Comparison of ENCODE assay signal across 1 fruit fly cellular context in genomic region chr3L:20730323-20731238, dm6.
TF ChIP-seq lines count a peak whose summit lies in the region.

TSS of gene CG13252 (plus strand) at chr3L:20730591.

TF ChIP-seq in whole organism, embryonic, 481 proteins besides CTCF, POLR2A, EP300 and RAD21 (continued from another document and continues in another):
- TF ChIP-seq CrebB (tag; optimal IDR thresholded peaks at IDR 0.05; lab: Kevin White, UChicago): peak; percentile 10
- TF ChIP-seq Rfx (GFP tag; IDR thresholded peaks at IDR 0.05; lab: Robert Waterston, UW): peak; percentile 39; the same call in 1 of the 2 replicates
- peak; percentile 95; the same call in 3 of the 4 replicates for TF ChIP-seq chinmo (GFP tag; IDR thresholded peaks at IDR 0.05; lab: Robert Waterston, UW; ENCODE audit: partially characterized antibody)
- TF ChIP-seq CG13123 (GFP tag; optimal IDR thresholded peaks at IDR 0.05; lab: Kevin White, UChicago): no peak
- TF ChIP-seq CG1233 (GFP tag; optimal IDR thresholded peaks at IDR 0.05; lab: Kevin White, UChicago): peak; percentile 24
- TF ChIP-seq CG6813 (GFP tag; optimal IDR thresholded peaks at IDR 0.05; lab: Kevin White, UChicago): peak; percentile 31
- TF ChIP-seq lbe (GFP tag; optimal IDR thresholded peaks at IDR 0.05; lab: Kevin White, UChicago): peak; percentile 66
- peak; percentile 45 for TF ChIP-seq CoRest (tag; optimal IDR thresholded peaks at IDR 0.05; lab: Kevin White, UChicago)
- TF ChIP-seq oc (tag; optimal IDR thresholded peaks at IDR 0.05; lab: Kevin White, UChicago): peak; percentile 32
- TF ChIP-seq CG10209 (GFP tag; optimal IDR thresholded peaks at IDR 0.05; lab: Kevin White, UChicago): peak; percentile 20
- no peak for TF ChIP-seq tio (GFP tag; optimal IDR thresholded peaks at IDR 0.05; lab: Kevin White, UChicago)
- peak; percentile 42; the same call in 1 of the 2 replicates for TF ChIP-seq CG14441 (GFP tag; IDR thresholded peaks at IDR 0.05; lab: Robert Waterston, UW)
- peak; percentile 62 for TF ChIP-seq CG17912 (GFP tag; optimal IDR thresholded peaks at IDR 0.05; lab: Kevin White, UChicago)
- TF ChIP-seq phol (tag; optimal IDR thresholded peaks at IDR 0.05; lab: Kevin White, UChicago): peak; percentile 20
- TF ChIP-seq eyg (GFP tag; optimal IDR thresholded peaks at IDR 0.05; lab: Kevin White, UChicago): no peak
- TF ChIP-seq stc (GFP tag; IDR thresholded peaks at IDR 0.05; lab: Robert Waterston, UW): 0 out of 2 replicates have a peak, but pooled peaks have one; percentile 21
- TF ChIP-seq Dll (GFP tag; IDR thresholded peaks at IDR 0.05; lab: Robert Waterston, UW; ENCODE audit: partially characterized antibody): peak; percentile 50; the same call in 2 of the 4 replicates
- TF ChIP-seq Atf6 (GFP tag; IDR thresholded peaks at IDR 0.05; lab: Robert Waterston, UW): peak; percentile 57; the same call in 1 of the 2 replicates
- 0 out of 3 replicates have a peak, but pooled peaks have one; percentile 54 for TF ChIP-seq z (GFP tag; IDR thresholded peaks at IDR 0.05; lab: Robert Waterston, UW)
- peak; percentile 39 for TF ChIP-seq yki (optimal IDR thresholded peaks at IDR 0.05; lab: Kevin White, UChicago)
- no peak for TF ChIP-seq ro (GFP tag; IDR thresholded peaks at IDR 0.05; lab: Robert Waterston, UW)
- no peak for TF ChIP-seq CG18619 (GFP tag; optimal IDR thresholded peaks at IDR 0.05; lab: Kevin White, UChicago)
- peak; percentile 22 for TF ChIP-seq CG11504 (tag; optimal IDR thresholded peaks at IDR 0.05; lab: Kevin White, UChicago)
- peak; percentile 84 for TF ChIP-seq Vsx1 (GFP tag; optimal IDR thresholded peaks at IDR 0.05; lab: Kevin White, UChicago)
- TF ChIP-seq CG4328 (GFP tag; optimal IDR thresholded peaks at IDR 0.05; lab: Kevin White, UChicago): peak; percentile 25
- no peak for TF ChIP-seq her (GFP tag; optimal IDR thresholded peaks at IDR 0.05; lab: Kevin White, UChicago)
- peak; percentile 50; the same call in 1 of the 2 replicates for TF ChIP-seq crol (GFP tag; IDR thresholded peaks at IDR 0.05; lab: Robert Waterston, UW)
- TF ChIP-seq Dbx (GFP tag; IDR thresholded peaks at IDR 0.05; lab: Robert Waterston, UW): 0 out of 3 replicates have a peak, but pooled peaks have one; percentile 10
- peak; percentile 11 for TF ChIP-seq gem (tag; optimal IDR thresholded peaks at IDR 0.05; lab: Kevin White, UChicago)
- TF ChIP-seq usp (GFP tag; optimal IDR thresholded peaks at IDR 0.05; lab: Kevin White, UChicago): no peak
- no peak for TF ChIP-seq NFAT (GFP tag; IDR thresholded peaks at IDR 0.05; lab: Robert Waterston, UW)
- TF ChIP-seq CG3838 (GFP tag; optimal IDR thresholded peaks at IDR 0.05; lab: Kevin White, UChicago): no peak
- no peak for TF ChIP-seq corto (GFP tag; optimal IDR thresholded peaks at IDR 0.05; lab: Kevin White, UChicago)
- TF ChIP-seq CG2116 (GFP tag; optimal IDR thresholded peaks at IDR 0.05; lab: Kevin White, UChicago): peak; percentile 26
- peak; percentile 89 for TF ChIP-seq Ets65A (GFP tag; lab: Kevin White, UChicago)
- TF ChIP-seq hbn (GFP tag; IDR thresholded peaks at IDR 0.05; lab: Robert Waterston, UW; ENCODE audit: partially characterized antibody): 0 out of 2 replicates have a peak, but pooled peaks have one; percentile 44
- TF ChIP-seq CG13775 (GFP tag; optimal IDR thresholded peaks at IDR 0.05; lab: Kevin White, UChicago): no peak
- TF ChIP-seq CG10543 (GFP tag; optimal IDR thresholded peaks at IDR 0.05; lab: Kevin White, UChicago): peak; percentile 44
- TF ChIP-seq Meics (GFP tag; optimal IDR thresholded peaks at IDR 0.05; lab: Kevin White, UChicago): peak; percentile 44
- peak; percentile 26 for TF ChIP-seq CG3281 (GFP tag; optimal IDR thresholded peaks at IDR 0.05; lab: Kevin White, UChicago)
- no peak for TF ChIP-seq CG14667 (GFP tag; IDR thresholded peaks at IDR 0.05; lab: Robert Waterston, UW)
- TF ChIP-seq org-1 (GFP tag; optimal IDR thresholded peaks at IDR 0.05; lab: Kevin White, UChicago): no peak
- peak; percentile 72 for TF ChIP-seq CG12071 (GFP tag; optimal IDR thresholded peaks at IDR 0.05; lab: Kevin White, UChicago)
- TF ChIP-seq CG3847 (GFP tag; IDR thresholded peaks at IDR 0.05; lab: Robert Waterston, UW): peak; percentile 19; the same call in 1 of the 2 replicates
- peak; percentile 60 for TF ChIP-seq CG13287 (GFP tag; IDR thresholded peaks at IDR 0.05; lab: Robert Waterston, UW; ENCODE audit: partially characterized antibody)
- TF ChIP-seq CG12769 (tag; optimal IDR thresholded peaks at IDR 0.05; lab: Kevin White, UChicago): peak; percentile 70
- no peak for TF ChIP-seq CG8290 (GFP tag; optimal IDR thresholded peaks at IDR 0.05; lab: Kevin White, UChicago)
- peak in 1 of 2 experiments; percentile 82 for TF ChIP-seq CG8290 (tag; optimal IDR thresholded peaks at IDR 0.05; lab: Kevin White, UChicago)
- 0 out of 2 replicates have a peak, but pooled peaks have one; percentile 4 for TF ChIP-seq Ptx1 (GFP tag; IDR thresholded peaks at IDR 0.05; lab: Robert Waterston, UW)
- TF ChIP-seq CG34224 (GFP tag; IDR thresholded peaks at IDR 0.05; lab: Robert Waterston, UW; ENCODE audit: partially characterized antibody): peak; percentile 51; the same call in 1 of the 3 replicates
- no peak for TF ChIP-seq CG6654 (GFP tag; optimal IDR thresholded peaks at IDR 0.05; lab: Kevin White, UChicago)
- peak; percentile 6 for TF ChIP-seq grau (tag; optimal IDR thresholded peaks at IDR 0.05; lab: Kevin White, UChicago)
- TF ChIP-seq fd102C (GFP tag; optimal IDR thresholded peaks at IDR 0.05; lab: Kevin White, UChicago): no peak
- 0 out of 3 replicates have a peak, but pooled peaks have one; percentile 16 for TF ChIP-seq CG17361 (GFP tag; IDR thresholded peaks at IDR 0.05; lab: Robert Waterston, UW)
- peak; percentile 11 for TF ChIP-seq Sry-β (GFP tag; optimal IDR thresholded peaks at IDR 0.05; lab: Kevin White, UChicago)
- TF ChIP-seq CG15601 (tag; optimal IDR thresholded peaks at IDR 0.05; lab: Kevin White, UChicago): peak; percentile 35
- TF ChIP-seq Hey (tag; optimal IDR thresholded peaks at IDR 0.05; lab: Kevin White, UChicago): peak; percentile 52
- TF ChIP-seq Bteb2 (GFP tag; optimal IDR thresholded peaks at IDR 0.05; lab: Kevin White, UChicago): no peak
- no peak for TF ChIP-seq Atf-2 (GFP tag; optimal IDR thresholded peaks at IDR 0.05; lab: Kevin White, UChicago)
- peak; percentile 90 to 98 for TF ChIP-seq Trl (optimal IDR thresholded peaks at IDR 0.05; lab: Kevin White, UChicago)
- peak; percentile 2 for TF ChIP-seq Trl (GFP tag; optimal IDR thresholded peaks at IDR 0.05; lab: Kevin White, UChicago)
- no peak for TF ChIP-seq Lim3 (GFP tag; IDR thresholded peaks at IDR 0.05; lab: Robert Waterston, UW)
- TF ChIP-seq jumu (GFP tag; optimal IDR thresholded peaks at IDR 0.05; lab: Kevin White, UChicago): no peak
- peak; percentile 35 for TF ChIP-seq BtbVII (GFP tag; optimal IDR thresholded peaks at IDR 0.05; lab: Kevin White, UChicago)
- peak; percentile 16 for TF ChIP-seq sug (tag; optimal IDR thresholded peaks at IDR 0.05; lab: Kevin White, UChicago)
- TF ChIP-seq Jarid2 (GFP tag; optimal IDR thresholded peaks at IDR 0.05; lab: Kevin White, UChicago): peak; percentile 79
- peak; percentile 7 for TF ChIP-seq Sox102F (GFP tag; optimal IDR thresholded peaks at IDR 0.05; lab: Kevin White, UChicago)
- TF ChIP-seq Abd-B (GFP tag; optimal IDR thresholded peaks at IDR 0.05; lab: Kevin White, UChicago): no peak
- no peak for TF ChIP-seq unc-4 (GFP tag; IDR thresholded peaks at IDR 0.05; lab: Robert Waterston, UW; ENCODE audit: partially characterized antibody)
- peak; percentile 4 for TF ChIP-seq Fer1 (GFP tag; optimal IDR thresholded peaks at IDR 0.05; lab: Kevin White, UChicago)
- TF ChIP-seq odd (GFP tag; optimal IDR thresholded peaks at IDR 0.05; lab: Kevin White, UChicago): peak; percentile 59
- TF ChIP-seq Neu2 (GFP tag; optimal IDR thresholded peaks at IDR 0.05; lab: Kevin White, UChicago; ENCODE audit: borderline replicate concordance): no peak
- TF ChIP-seq CG6854 (GFP tag; optimal IDR thresholded peaks at IDR 0.05; lab: Kevin White, UChicago): peak; percentile 30
- TF ChIP-seq pan (optimal IDR thresholded peaks at IDR 0.05; lab: Kevin White, UChicago): no peak
- peak in 1 of 2 experiments; percentile 8 for TF ChIP-seq pan (GFP tag; optimal IDR thresholded peaks at IDR 0.05 in 1 of 2, IDR thresholded peaks at IDR 0.05 in 1 of 2)
- no peak for TF ChIP-seq CG11398 (GFP tag; optimal IDR thresholded peaks at IDR 0.05; lab: Kevin White, UChicago)
- TF ChIP-seq PHDP (tag; optimal IDR thresholded peaks at IDR 0.05; lab: Kevin White, UChicago): peak; percentile 38
- no peak for TF ChIP-seq CG42726 (GFP tag; IDR thresholded peaks at IDR 0.05; lab: Robert Waterston, UW; ENCODE audit: partially characterized antibody)
- TF ChIP-seq eve (GFP tag; optimal IDR thresholded peaks at IDR 0.05; lab: Kevin White, UChicago): peak in 1 of 2 experiments; percentile 57
- no peak for TF ChIP-seq so (GFP tag; IDR thresholded peaks at IDR 0.05; lab: Robert Waterston, UW)
- TF ChIP-seq MTF-1 (GFP tag; optimal IDR thresholded peaks at IDR 0.05; lab: Kevin White, UChicago; ENCODE audit: borderline replicate concordance): peak; percentile 29
- peak; percentile 89 for TF ChIP-seq CG3163 (GFP tag; optimal IDR thresholded peaks at IDR 0.05; lab: Kevin White, UChicago)
- no peak for TF ChIP-seq Ada2b (GFP tag; IDR thresholded peaks at IDR 0.05; lab: Robert Waterston, UW)
- TF ChIP-seq CG32532 (GFP tag; IDR thresholded peaks at IDR 0.05; lab: Robert Waterston, UW): peak; percentile 34; the same call in 1 of the 2 replicates
- TF ChIP-seq CG12744 (GFP tag; optimal IDR thresholded peaks at IDR 0.05; lab: Kevin White, UChicago): no peak
- no peak for TF ChIP-seq Dp (GFP tag; optimal IDR thresholded peaks at IDR 0.05; lab: Kevin White, UChicago)
- TF ChIP-seq CG7271 (tag; optimal IDR thresholded peaks at IDR 0.05; lab: Kevin White, UChicago): no peak
- peak; percentile 42; the same call in 1 of the 2 replicates for TF ChIP-seq CG14014 (GFP tag; IDR thresholded peaks at IDR 0.05; lab: Robert Waterston, UW)
- TF ChIP-seq CG2678 (tag; optimal IDR thresholded peaks at IDR 0.05; lab: Kevin White, UChicago): peak; percentile 57
- TF ChIP-seq CG4707 (GFP tag; optimal IDR thresholded peaks at IDR 0.05; lab: Kevin White, UChicago): peak; percentile 40
- peak; percentile 11; the same call in 1 of the 2 replicates for TF ChIP-seq CG9932 (GFP tag; IDR thresholded peaks at IDR 0.05; lab: Robert Waterston, UW)
- peak; percentile 78 for TF ChIP-seq sens (GFP tag; lab: Kevin White, UChicago)
- TF ChIP-seq CG9215 (GFP tag; IDR thresholded peaks at IDR 0.05; lab: Robert Waterston, UW): no peak
- TF ChIP-seq mirr (GFP tag; optimal IDR thresholded peaks at IDR 0.05; lab: Kevin White, UChicago): peak; percentile 75
- 0 out of 3 replicates have a peak, but pooled peaks have one; percentile 32 for TF ChIP-seq zen2 (GFP tag; IDR thresholded peaks at IDR 0.05; lab: Robert Waterston, UW; ENCODE audit: partially characterized antibody)
- peak; percentile 27 for TF ChIP-seq dmrt99B (tag; optimal IDR thresholded peaks at IDR 0.05; lab: Kevin White, UChicago)
- no peak for TF ChIP-seq NK7.1 (GFP tag; optimal IDR thresholded peaks at IDR 0.05; lab: Kevin White, UChicago)
- peak; percentile 21 for TF ChIP-seq NfI (GFP tag; optimal IDR thresholded peaks at IDR 0.05; lab: Kevin White, UChicago)
- TF ChIP-seq CG11695 (GFP tag; IDR thresholded peaks at IDR 0.05; lab: Robert Waterston, UW): no peak
- TF ChIP-seq dimm (GFP tag; IDR thresholded peaks at IDR 0.05; lab: Robert Waterston, UW): no peak
- TF ChIP-seq sens-2 (GFP tag; IDR thresholded peaks at IDR 0.05; lab: Robert Waterston, UW): 0 out of 2 replicates have a peak, but pooled peaks have one; percentile 31
- TF ChIP-seq Ravus (GFP tag; IDR thresholded peaks at IDR 0.05; lab: Robert Waterston, UW): no peak
- TF ChIP-seq Deaf1 (tag; optimal IDR thresholded peaks at IDR 0.05; lab: Kevin White, UChicago): peak; percentile 27
- TF ChIP-seq CG7987 (GFP tag; optimal IDR thresholded peaks at IDR 0.05; lab: Kevin White, UChicago): peak; percentile 59
- no peak for TF ChIP-seq pzg (GFP tag; optimal IDR thresholded peaks at IDR 0.05; lab: Kevin White, UChicago)
- peak; percentile 51 for TF ChIP-seq sqz (GFP tag; optimal IDR thresholded peaks at IDR 0.05; lab: Kevin White, UChicago)
- TF ChIP-seq Scr (GFP tag; IDR thresholded peaks at IDR 0.05; lab: Robert Waterston, UW; ENCODE audit: partially characterized antibody): no peak
- peak; percentile 28 for TF ChIP-seq CG2875 (GFP tag; optimal IDR thresholded peaks at IDR 0.05; lab: Kevin White, UChicago)
- no peak for TF ChIP-seq h (optimal IDR thresholded peaks at IDR 0.05; lab: Kevin White, UChicago)
- TF ChIP-seq ftz-f1 (GFP tag; optimal IDR thresholded peaks at IDR 0.05; lab: Kevin White, UChicago): no peak
- TF ChIP-seq Awh (GFP tag; IDR thresholded peaks at IDR 0.05; lab: Robert Waterston, UW): peak; percentile 48; the same call in 1 of the 2 replicates
- TF ChIP-seq vvl (GFP tag; IDR thresholded peaks at IDR 0.05; lab: Robert Waterston, UW): peak; percentile 13
- peak; percentile 32 for TF ChIP-seq Sox100B (GFP tag; optimal IDR thresholded peaks at IDR 0.05; lab: Kevin White, UChicago)
- peak; percentile 3 for TF ChIP-seq YL-1 (GFP tag; optimal IDR thresholded peaks at IDR 0.05; lab: Kevin White, UChicago)
- TF ChIP-seq scrt (GFP tag; optimal IDR thresholded peaks at IDR 0.05; lab: Kevin White, UChicago): no peak
- TF ChIP-seq p53 (GFP tag; optimal IDR thresholded peaks at IDR 0.05; lab: Kevin White, UChicago): no peak
- TF ChIP-seq CG34376 (GFP tag; optimal IDR thresholded peaks at IDR 0.05; lab: Kevin White, UChicago): no peak
- TF ChIP-seq CG10274 (GFP tag; optimal IDR thresholded peaks at IDR 0.05; lab: Kevin White, UChicago): no peak
- TF ChIP-seq CG8924 (tag; optimal IDR thresholded peaks at IDR 0.05; lab: Kevin White, UChicago): no peak
- TF ChIP-seq ci (GFP tag; IDR thresholded peaks at IDR 0.05; lab: Robert Waterston, UW): 0 out of 3 replicates have a peak, but pooled peaks have one; percentile 31
- peak; percentile 62 for TF ChIP-seq ATbp (GFP tag; optimal IDR thresholded peaks at IDR 0.05; lab: Kevin White, UChicago)
- peak; percentile 23 for TF ChIP-seq Blimp-1 (GFP tag; optimal IDR thresholded peaks at IDR 0.05; lab: Kevin White, UChicago)
- peak; percentile 26 for TF ChIP-seq cg (GFP tag; optimal IDR thresholded peaks at IDR 0.05; lab: Kevin White, UChicago)
- TF ChIP-seq sd (tag; optimal IDR thresholded peaks at IDR 0.05; lab: Kevin White, UChicago): peak; percentile 92
- no peak for TF ChIP-seq Kr (GFP tag; optimal IDR thresholded peaks at IDR 0.05; lab: Kevin White, UChicago)
- TF ChIP-seq bcd (GFP tag; optimal IDR thresholded peaks at IDR 0.05; lab: Kevin White, UChicago): peak; percentile 28
- peak; percentile 60 for TF ChIP-seq wek (GFP tag; optimal IDR thresholded peaks at IDR 0.05; lab: Kevin White, UChicago)
